Fruit fly (Drosophila melanogaster): ENCODE measurements around the gene CG5641.
"Not testable (repeated sequence)": the region's sequence is repeated elsewhere in the genome, so short reads cannot be mapped to it uniquely, and the experiment has no call there.

The CG5641 gene

dm6 chr3R:12429120-12429610 is at the start of gene CG5641, which contains the start of gene CG5245:
CG5641 (minus strand) TSS chr3R:12429282.
CG5245 (plus strand) TSS chr3R:12429560.
- no peak for TF ChIP-seq noc (tag; optimal IDR thresholded peaks at IDR 0.05)

DNA sequence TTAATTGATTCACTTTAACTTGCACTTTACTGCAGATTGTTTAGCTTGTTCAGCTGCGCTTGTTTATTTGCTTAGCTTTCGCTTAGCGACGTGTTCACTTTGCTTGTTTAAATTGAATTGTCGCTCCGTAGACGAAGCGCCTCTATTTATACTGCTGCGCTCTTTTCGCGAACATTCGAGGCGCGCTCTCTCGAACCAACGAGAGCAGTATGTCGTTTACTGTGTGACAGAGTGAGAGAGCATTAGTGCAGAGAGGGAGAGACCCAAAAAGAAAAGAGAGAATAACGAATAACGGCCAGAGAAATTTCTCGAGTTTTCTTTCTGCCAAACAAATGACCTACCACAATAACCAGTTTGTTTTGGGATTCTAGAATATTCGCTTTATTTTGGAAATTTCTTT is 38.6 kb upstream of the CG5641 start, which contains the start of gene Hsp70Ba:
TSS of gene Hsp70Ba (minus strand) at position 102 of the 400 bp plus-strand sequence.
- not testable (repeated sequence) for TF ChIP-seq noc (tag; optimal IDR thresholded peaks at IDR 0.05)

dm6 chr3R:12465198-12465597 is 36.1 kb upstream of the CG5641 start, which contains the start of gene CG5608:
CG5608 (minus strand) TSS chr3R:12465298.
- not testable (repeated sequence) for TF ChIP-seq noc (tag; optimal IDR thresholded peaks at IDR 0.05)

dm6 chr3R:12459879-12460522 is 30.9 kb upstream of the CG5641 start, which contains the start of the genes CG5961 and Polr3C:
CG5961 (minus strand) TSS chr3R:12460294.
Polr3C (plus strand) TSS chr3R:12460414.
- TF ChIP-seq noc (tag; optimal IDR thresholded peaks at IDR 0.05): no peak

dm6 chr3R:12456370-12456940 is 27.4 kb upstream of the CG5641 start, which contains the start of gene trus:
trus (plus strand) TSS chr3R:12456573.
- TF ChIP-seq noc (tag; optimal IDR thresholded peaks at IDR 0.05): no peak

- TF ChIP-seq noc (tag; optimal IDR thresholded peaks at IDR 0.05): no peak
Observed at dm6 chr3R:12454492-12454891, 25.4 kb upstream of the CG5641 start.

DNA sequence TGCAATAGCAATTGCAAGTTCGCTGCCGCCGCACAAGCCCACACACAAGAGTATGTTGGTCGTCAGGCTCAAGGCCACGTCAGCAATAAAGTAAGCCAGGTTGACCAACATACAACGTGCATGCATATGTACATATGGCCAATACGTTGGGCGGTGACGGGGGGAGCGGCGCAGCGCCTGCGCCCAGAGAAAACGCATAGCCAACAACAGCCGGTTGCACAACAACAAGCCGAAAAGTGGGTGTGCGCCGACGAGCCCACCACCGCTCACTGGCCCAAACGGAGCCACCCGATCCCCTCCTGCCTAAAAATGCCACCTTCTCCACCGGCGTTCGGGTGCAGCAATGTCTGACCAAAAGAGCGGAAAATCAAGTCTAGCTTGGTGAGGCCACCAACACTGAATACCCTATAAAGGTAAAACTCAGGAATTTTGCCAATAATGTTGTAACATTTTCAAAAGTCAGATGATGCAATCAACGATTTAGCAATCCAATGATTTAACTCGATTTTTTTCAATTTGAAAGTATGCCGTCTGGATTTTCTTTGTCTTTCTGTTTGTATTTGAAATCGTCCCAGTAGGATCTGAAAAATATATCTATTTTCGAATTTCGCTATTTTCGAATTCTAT is 22.9 kb upstream of the CG5641 start, which contains the start of gene CG5509:
TSS of gene CG5509 (plus strand) at position 577 of the 627 bp plus-strand sequence.
- TF ChIP-seq noc (tag; optimal IDR thresholded peaks at IDR 0.05): no peak

DNA sequence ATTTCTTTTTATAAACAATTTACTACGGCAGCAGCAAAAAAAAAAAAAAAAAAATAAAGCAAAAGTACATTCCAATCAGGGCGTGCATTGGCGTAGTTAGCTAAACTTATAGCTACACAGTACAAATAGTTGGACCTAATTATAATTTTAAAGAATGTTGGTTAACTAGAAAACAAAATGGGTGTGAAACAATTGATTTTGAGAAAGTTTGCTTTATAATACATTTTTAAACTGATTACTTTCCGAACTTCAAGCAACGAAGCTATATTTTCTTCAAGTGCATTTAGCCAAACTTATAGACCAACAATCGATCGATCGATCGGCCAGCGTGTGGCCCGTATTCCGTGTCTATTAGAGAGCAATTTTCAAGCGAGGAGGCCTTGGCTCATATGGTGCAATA is 22.3 kb upstream of the CG5641 start:
- TF ChIP-seq noc (tag; optimal IDR thresholded peaks at IDR 0.05): no peak

- no peak for TF ChIP-seq noc (tag; optimal IDR thresholded peaks at IDR 0.05)
Observed at dm6 chr3R:12450713-12451259, 21.7 kb upstream of the CG5641 start.

- no peak for TF ChIP-seq noc (tag; optimal IDR thresholded peaks at IDR 0.05)
Observed at dm6 chr3R:12449617-12450242, 20.6 kb upstream of the CG5641 start.

DNA sequence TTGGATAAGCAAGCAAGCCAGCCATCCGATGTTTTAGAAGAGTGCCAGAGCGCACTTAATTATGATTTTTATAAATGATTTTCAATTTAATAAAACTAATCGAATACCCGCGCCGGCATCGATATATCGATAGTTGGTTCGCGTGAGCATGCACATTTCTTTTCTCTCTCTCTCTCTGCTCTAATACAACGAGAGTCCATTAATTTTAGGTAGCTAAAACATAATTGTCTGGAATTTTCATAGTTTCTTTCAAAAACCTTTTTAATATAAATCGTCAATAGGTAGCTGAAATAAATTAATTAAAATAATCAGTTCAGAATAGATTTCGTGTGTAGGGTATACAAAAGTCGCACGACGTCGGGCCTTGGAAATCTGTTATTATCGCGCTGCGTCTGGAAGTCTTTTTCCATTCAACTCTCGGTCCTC is 19.8 kb upstream of the CG5641 start, which contains the start of gene CG18549:
TSS of gene CG18549 (plus strand) at position 408 of the 426 bp plus-strand sequence.
- TF ChIP-seq noc (tag; optimal IDR thresholded peaks at IDR 0.05): peak; percentile 99

dm6 chr3R:12448344-12448743 is 19.3 kb upstream of the CG5641 start:
- TF ChIP-seq noc (tag; optimal IDR thresholded peaks at IDR 0.05): no peak

DNA sequence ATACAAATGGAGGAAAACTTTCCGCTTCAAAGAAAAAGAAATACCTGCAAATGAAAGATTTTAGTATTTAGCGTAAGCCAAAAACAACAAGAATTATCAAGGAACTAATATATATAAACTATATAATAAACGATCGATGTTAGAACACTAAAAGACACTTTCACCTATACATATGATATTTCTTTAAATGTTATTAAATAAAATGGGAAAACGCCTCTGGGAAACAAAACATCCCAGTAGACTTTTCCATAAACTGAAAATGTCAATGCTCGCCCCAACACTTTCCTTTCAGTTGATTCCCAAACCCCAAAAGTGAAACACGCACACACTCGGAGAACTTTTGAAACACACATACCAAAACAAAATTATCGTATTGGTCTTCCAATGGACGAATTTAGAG is 18.3 kb upstream of the CG5641 start, which contains the start of gene vrs:
TSS of gene vrs (plus strand) at position 301 of the 400 bp plus-strand sequence.
- no peak for TF ChIP-seq noc (tag; optimal IDR thresholded peaks at IDR 0.05)

DNA sequence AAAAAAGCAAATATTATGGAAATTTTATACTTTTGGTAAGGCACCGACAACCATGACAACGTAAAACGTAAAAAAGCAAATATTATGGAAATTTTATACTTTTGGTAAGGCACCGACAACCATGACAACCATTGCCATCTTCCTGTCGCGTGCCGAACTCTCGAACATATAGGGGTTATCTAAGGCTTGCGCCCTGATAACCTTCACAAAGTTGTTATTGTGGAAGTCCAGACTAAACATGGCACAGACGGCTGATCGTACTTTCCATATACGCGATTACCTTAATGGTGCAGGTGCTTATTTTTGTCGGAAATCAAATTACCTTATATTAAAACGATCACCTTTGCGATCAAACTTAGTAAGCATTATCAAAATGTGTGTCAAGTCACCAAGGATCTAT is 16.4 kb upstream of the CG5641 start:
- no peak for TF ChIP-seq noc (tag; optimal IDR thresholded peaks at IDR 0.05)

dm6 chr3R:12443769-12444168 is 14.7 kb upstream of the CG5641 start:
- TF ChIP-seq noc (tag; optimal IDR thresholded peaks at IDR 0.05): no peak
